Worm (Caenorhabditis elegans): ENCODE data around the gene F21C10.5.

DNA sequence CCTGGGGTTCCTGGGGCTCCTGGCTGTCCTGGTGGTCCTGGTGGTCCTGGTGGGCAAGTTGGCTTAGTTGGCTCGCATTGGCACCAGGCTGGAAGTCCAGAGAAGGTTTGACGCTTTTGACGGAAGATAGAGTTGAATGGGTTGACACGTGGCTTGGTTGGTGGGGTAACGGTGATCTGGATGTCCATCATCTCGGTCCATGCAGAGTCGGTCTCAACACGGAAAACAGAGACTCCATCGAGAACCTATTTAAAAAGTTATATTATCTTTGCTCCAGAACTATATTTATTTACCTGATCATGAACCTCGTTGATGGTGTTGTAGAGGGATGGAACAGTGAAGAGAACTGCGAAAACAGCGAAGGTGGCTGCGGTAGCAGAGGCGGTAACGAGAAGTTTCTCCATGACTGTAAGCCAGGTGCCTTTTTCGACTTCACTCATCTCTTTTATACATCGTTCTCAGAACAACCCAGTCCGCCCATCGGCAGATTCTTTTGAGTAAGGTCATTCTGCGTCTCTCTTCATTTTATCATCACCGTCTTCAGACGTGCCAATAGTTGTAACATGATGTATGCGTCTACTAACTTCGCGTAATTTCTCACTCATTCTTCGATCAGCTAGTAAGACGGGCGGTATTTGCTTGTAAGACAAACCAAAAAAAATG is 34.9 kb downstream of the F21C10.5 start, which contains the start of gene col-144:
- TF ChIP-seq nhr-25 (tag; optimal IDR thresholded peaks at IDR 0.05) (peak; percentile 68), elt-3 (tag; optimal IDR thresholded peaks at IDR 0.05) (no peak), nhr-11 (tag; optimal IDR thresholded peaks at IDR 0.05) (no peak), unc-62 (GFP tag; optimal IDR thresholded peaks at IDR 0.05) (no peak), egl-27 (tag; optimal IDR thresholded peaks at IDR 0.05) (no peak), fos-1 (tag; optimal IDR thresholded peaks at IDR 0.05) (no peak), snpc-4 (tag; optimal IDR thresholded peaks at IDR 0.05) (no peak), lin-13 (GFP tag; optimal IDR thresholded peaks at IDR 0.05) (no peak), mdl-1 (tag; optimal IDR thresholded peaks at IDR 0.05) (no peak), aly-2 (tag; optimal IDR thresholded peaks at IDR 0.05) (no peak), F13H6.1 (tag; optimal IDR thresholded peaks at IDR 0.05) (no peak)
